Worm (Caenorhabditis elegans) whole organism, young adult: ENCODE results near the gene grl-27.

ENCODE experiments used
- B0261.1 ChIP-seq: sonication (generic microtip); optimal IDR thresholded peaks from 2 replicates; lab custom pipeline; 2016; ENCODE audit warnings: mild to moderate bottlenecking, missing genetic modification characterization, moderate library complexity, missing compliant biosample characterization
- D2030.7 ChIP-seq: fragments of 200-800 bp; sonication (Bioruptor generic); IDR thresholded peaks from 2 replicates; pipeline ENCODE4 v1.3.6; 2022; ENCODE audit warnings: missing genetic modification reagents, missing genetic modification characterization, missing compliant biosample characterization
- F10E7.11 ChIP-seq: sonication (generic microtip); optimal IDR thresholded peaks from 2 replicates; lab custom pipeline; 2017; ENCODE audit warnings: mild to moderate bottlenecking, missing genetic modification characterization, moderate library complexity, missing compliant biosample characterization
- F22D6.2 ChIP-seq: sonication (generic microtip); optimal IDR thresholded peaks from 2 replicates; lab custom pipeline; 2016; ENCODE audit warnings: mild to moderate bottlenecking, missing genetic modification characterization, missing compliant biosample characterization
- F23B12.7 ChIP-seq: sonication (generic microtip); optimal IDR thresholded peaks from 2 replicates; lab custom pipeline; 2017; ENCODE audit warnings: missing genetic modification characterization, mild to moderate bottlenecking, missing compliant biosample characterization, antibody characterized with exemption, moderate library complexity; ENCODE audit not compliant: insufficient read depth
- F52B5.7 ChIP-seq: sonication (generic microtip); optimal IDR thresholded peaks from 2 replicates; lab custom pipeline; 2016; ENCODE audit warnings: mild to moderate bottlenecking, missing genetic modification characterization, missing compliant biosample characterization
- F55B11.4 ChIP-seq: sonication (generic microtip); optimal IDR thresholded peaks from 2 replicates; lab custom pipeline; 2016; ENCODE audit warnings: missing compliant biosample characterization, missing genetic modification characterization, borderline replicate concordance; ENCODE audit not compliant: insufficient read depth
- F57C9.4 ChIP-seq: sonication (generic microtip); optimal IDR thresholded peaks from 2 replicates; lab custom pipeline; 2017; ENCODE audit warnings: mild to moderate bottlenecking, missing genetic modification characterization, missing compliant biosample characterization
- K11D2.4 ChIP-seq: fragments of 200-800 bp; sonication (Bioruptor generic); IDR thresholded peaks from 2 replicates; pipeline ENCODE4 v1.3.6; 2022; ENCODE audit warnings: missing genetic modification reagents, missing genetic modification characterization, missing compliant biosample characterization
- T07F8.4 ChIP-seq: sonication (generic microtip); optimal IDR thresholded peaks from 2 replicates; lab custom pipeline; 2016; ENCODE audit warnings: mild to moderate bottlenecking, missing genetic modification characterization, moderate library complexity, missing compliant biosample characterization
- T26A5.8 ChIP-seq: sonication (generic microtip); optimal IDR thresholded peaks from 2 replicates; lab custom pipeline; 2016; ENCODE audit warnings: missing genetic modification characterization, missing compliant biosample characterization
- Y53G8AR.9 ChIP-seq: fragments of 200-800 bp; sonication (Bioruptor generic); conservative IDR thresholded peaks from 2 replicates; pipeline ENCODE4 v1.3.6; 2022; ENCODE audit warnings: missing genetic modification reagents, missing genetic modification characterization, missing compliant biosample characterization
- Y67H2A.10 ChIP-seq: fragments of 200-800 bp; sonication (Bioruptor generic); conservative IDR thresholded peaks from 2 replicates; pipeline ENCODE4 v1.3.6; 2022; ENCODE audit warnings: missing genetic modification reagents, missing genetic modification characterization, missing compliant biosample characterization
- Y95B8A.8 ChIP-seq: fragments of 200-800 bp; sonication (Bioruptor generic); IDR thresholded peaks from 2 replicates; pipeline ENCODE4 v1.3.6; 2022; ENCODE audit warnings: missing genetic modification reagents, missing genetic modification characterization, missing compliant biosample characterization
- akir-1 ChIP-seq: fragments of 200-800 bp; sonication (Bioruptor generic); optimal IDR thresholded peaks from 2 replicates; lab custom pipeline; 2018; ENCODE audit warnings: mild to moderate bottlenecking, missing genetic modification characterization, moderate library complexity, missing compliant biosample characterization
- ama-1 ChIP-seq, 3 experiments: fragments of 150-350 bp in 1 of 3; sonication (generic microtip) in 2 of 3; optimal IDR thresholded peaks; 2 replicates each; lab custom pipeline; 2014 to 2018; ENCODE audit warnings: missing biosample characterization in 2 of 3, missing genetic modification characterization in 2 of 3, missing genetic modification reagents in 2 of 3
- aptf-3 ChIP-seq: fragments of 200-800 bp; sonication (Bioruptor generic); IDR thresholded peaks from 2 replicates; pipeline ENCODE4 v1.3.6; 2022; ENCODE audit warnings: missing genetic modification characterization, missing compliant biosample characterization
- attf-5 ChIP-seq: fragments of 200-800 bp; sonication (Bioruptor generic); optimal IDR thresholded peaks from 2 replicates; lab custom pipeline; 2018; ENCODE audit warnings: mild to moderate bottlenecking, missing genetic modification characterization, missing compliant biosample characterization
- cebp-1 ChIP-seq, 2 experiments: fragments of 200-800 bp in 1 of 2; sonication (Bioruptor generic) in 1 of 2; sonication (generic microtip) in 1 of 2; IDR thresholded peaks in 1 of 2; optimal IDR thresholded peaks in 1 of 2; 2 replicates each; pipeline versions ENCODE4 v1.3.6 to Lab custom; 2017 to 2022; ENCODE audit warnings: missing compliant biosample characterization in 2 of 2, missing genetic modification characterization in 2 of 2, mild to moderate bottlenecking in 1 of 2, missing genetic modification reagents in 1 of 2, moderate library complexity in 1 of 2
- ceh-100 ChIP-seq: fragments of 200-800 bp; sonication (Bioruptor generic); IDR thresholded peaks from 2 replicates; pipeline ENCODE4 v1.3.6; 2022; ENCODE audit warnings: missing genetic modification reagents, missing genetic modification characterization, missing compliant biosample characterization
- ceh-27 ChIP-seq: fragments of 200-800 bp; sonication (Bioruptor generic); optimal IDR thresholded peaks from 2 replicates; lab custom pipeline; 2018; ENCODE audit warnings: mild to moderate bottlenecking, missing genetic modification characterization, moderate library complexity, missing compliant biosample characterization
- chd-7 ChIP-seq: sonication (generic microtip); optimal IDR thresholded peaks from 2 replicates; lab custom pipeline; 2016; ENCODE audit warnings: mild to moderate bottlenecking, missing genetic modification characterization, moderate library complexity, missing compliant biosample characterization
- egl-18 ChIP-seq: fragments of 200-800 bp; sonication (Bioruptor generic); IDR thresholded peaks from 2 replicates; pipeline ENCODE4 v1.3.6; 2022; ENCODE audit warnings: missing genetic modification reagents, missing genetic modification characterization, missing compliant biosample characterization
- fkh-3 ChIP-seq: sonication (generic microtip); optimal IDR thresholded peaks from 2 replicates; lab custom pipeline; 2016; ENCODE audit warnings: mild to moderate bottlenecking, missing genetic modification characterization, missing compliant biosample characterization
- gei-17 ChIP-seq: fragments of 200-800 bp; sonication (Bioruptor generic); optimal IDR thresholded peaks from 2 replicates; lab custom pipeline; 2018; ENCODE audit warnings: mild to moderate bottlenecking, missing genetic modification characterization, missing compliant biosample characterization
- hlh-12 ChIP-seq: sonication (generic microtip); optimal IDR thresholded peaks from 2 replicates; lab custom pipeline; 2016; ENCODE audit warnings: missing genetic modification characterization, missing compliant biosample characterization
- hrde-1 ChIP-seq: sonication (generic microtip); optimal IDR thresholded peaks from 2 replicates; lab custom pipeline; 2016; ENCODE audit warnings: missing genetic modification characterization, mild to moderate bottlenecking, missing compliant biosample characterization, moderate library complexity, missing genotype, missing genetic modification reagents, borderline replicate concordance
- lin-26 ChIP-seq: fragments of 200-800 bp; sonication (Bioruptor generic); IDR thresholded peaks from 2 replicates; pipeline ENCODE4 v1.3.6; 2022; ENCODE audit warnings: missing genetic modification reagents, missing genetic modification characterization, missing compliant biosample characterization
- lin-54 ChIP-seq: fragments of 200-800 bp; sonication (Bioruptor generic); optimal IDR thresholded peaks from 2 replicates; lab custom pipeline; 2018; ENCODE audit warnings: mild to moderate bottlenecking, missing genetic modification characterization, missing compliant biosample characterization
- madf-8 ChIP-seq: fragments of 200-800 bp; sonication (Bioruptor generic); conservative IDR thresholded peaks from 2 replicates; pipeline ENCODE4 v1.3.6; 2022; ENCODE audit warnings: missing genetic modification reagents, missing genetic modification characterization, missing compliant biosample characterization
- mel-28 ChIP-seq: sonication (generic microtip); optimal IDR thresholded peaks from 2 replicates; lab custom pipeline; 2016; ENCODE audit warnings: borderline replicate concordance, mild to moderate bottlenecking, missing genetic modification characterization, missing compliant biosample characterization
- nfya-2 ChIP-seq: fragments of 200-800 bp; sonication (Bioruptor generic); IDR thresholded peaks from 2 replicates; pipeline ENCODE4 v1.3.6; 2022; ENCODE audit warnings: missing genetic modification reagents, missing genetic modification characterization, missing compliant biosample characterization
- rec-8 ChIP-seq, 2 experiments: sonication (generic microtip); optimal IDR thresholded peaks; 2 replicates each; lab custom pipeline; 2016; ENCODE audit warnings: mild to moderate bottlenecking in 2 of 2, missing genetic modification characterization in 2 of 2, missing genetic modification reagents in 2 of 2, missing genotype in 2 of 2, missing biosample characterization in 1 of 2, missing compliant biosample characterization in 1 of 2, moderate library complexity in 1 of 2
- rpc-1 ChIP-seq, 2 experiments: fragments of 150-350 bp in 1 of 2; sonication (generic microtip) in 1 of 2; optimal IDR thresholded peaks; 2 replicates each; lab custom pipeline; 2014 to 2018; ENCODE audit warnings: missing biosample characterization in 1 of 2, missing genetic modification characterization in 1 of 2, missing genetic modification reagents in 1 of 2, missing genotype in 1 of 2
- sdz-38 ChIP-seq: sonication (generic microtip); optimal IDR thresholded peaks from 2 replicates; lab custom pipeline; 2016; ENCODE audit warnings: missing genotype, missing genetic modification characterization, missing compliant biosample characterization
- sea-2 ChIP-seq: fragments of 200-800 bp; sonication (Bioruptor generic); IDR thresholded peaks from 2 replicates; pipeline ENCODE4 v1.3.6; 2022; ENCODE audit warnings: missing genetic modification characterization, missing compliant biosample characterization
- snpc-3.4 ChIP-seq: sonication (generic microtip); optimal IDR thresholded peaks from 2 replicates; lab custom pipeline; 2017; ENCODE audit warnings: missing genetic modification characterization, mild to moderate bottlenecking, missing compliant biosample characterization, antibody characterized with exemption, moderate library complexity, missing genotype, missing genetic modification reagents
- somi-1 ChIP-seq: fragments of 200-800 bp; sonication (Bioruptor generic); optimal IDR thresholded peaks from 2 replicates; lab custom pipeline; 2018; ENCODE audit warnings: mild to moderate bottlenecking, missing genetic modification characterization, missing compliant biosample characterization
- tbp1 ChIP-seq: fragments of 200-800 bp; sonication (Bioruptor generic); optimal IDR thresholded peaks from 2 replicates; lab custom pipeline; 2018; ENCODE audit warnings: mild to moderate bottlenecking, missing genetic modification characterization, missing compliant biosample characterization
- xnd-1 ChIP-seq: sonication (generic microtip); optimal IDR thresholded peaks from 2 replicates; lab custom pipeline; 2016; ENCODE audit warnings: missing genotype, missing genetic modification reagents, missing genetic modification characterization, missing compliant biosample characterization
- zfh-2 ChIP-seq: fragments of 200-800 bp; sonication (Bioruptor generic); conservative IDR thresholded peaks from 2 replicates; pipeline ENCODE4 v1.3.6; 2022; ENCODE audit warnings: missing genetic modification reagents, missing genetic modification characterization, missing compliant biosample characterization
- ztf-22 ChIP-seq: fragments of 200-800 bp; sonication (Bioruptor generic); optimal IDR thresholded peaks from 2 replicates; lab custom pipeline; 2018; ENCODE audit warnings: mild to moderate bottlenecking, missing genetic modification characterization, moderate library complexity, missing compliant biosample characterization
- ztf-6 ChIP-seq: fragments of 200-800 bp; sonication (Bioruptor generic); IDR thresholded peaks from 2 replicates; pipeline ENCODE4 v1.3.6; 2022; ENCODE audit warnings: missing genetic modification reagents, missing genetic modification characterization, missing compliant biosample characterization

Gene grl-27

ce11 chrV:3579795-3580194 lies 4.1 kb upstream of the grl-27 start (continued):
- TF ChIP-seq xnd-1 (tag; lab: Kevin White, UChicago) (no peak), F10E7.11 (tag; lab: Kevin White, UChicago) (no peak), gei-17 (no peak), hrde-1 (tag; lab: Kevin White, UChicago) (no peak), attf-5 (peak; percentile 70), T26A5.8 (no peak), somi-1 (GFP tag; lab: Kevin White, UChicago) (peak; percentile 31), snpc-3.4 (no peak), tbp1 (GFP tag; lab: Kevin White, UChicago) (no peak), cebp-1 (GFP tag; IDR thresholded peaks at IDR 0.05; lab: Robert Waterston, UW) (no peak), cebp-1 (tag; optimal IDR thresholded peaks at IDR 0.05; lab: Kevin White, UChicago) (peak; percentile 45), Y53G8AR.9 (GFP tag; lab: Robert Waterston, UW) (no peak), K11D2.4 (GFP tag; lab: Robert Waterston, UW) (no peak), ama-1 (optimal IDR thresholded peaks at IDR 0.05; lab: Kevin White, UChicago) (peak; percentile 49), ama-1 (GFP tag; optimal IDR thresholded peaks at IDR 0.05; lab: Kevin White, UChicago) (no peak), sea-2 (GFP tag; lab: Robert Waterston, UW) (no peak), chd-7 (tag; lab: Kevin White, UChicago) (no peak), F57C9.4 (tag; lab: Kevin White, UChicago) (no peak), ztf-22 (GFP tag; lab: Kevin White, UChicago) (no peak), madf-8 (GFP tag; lab: Robert Waterston, UW) (no peak), ztf-6 (no peak), lin-54 (peak; percentile 11), akir-1 (GFP tag; lab: Kevin White, UChicago) (no peak), aptf-3 (no peak), sdz-38 (tag; lab: Kevin White, UChicago) (no peak)
- TF ChIP-seq, all 124 proteins: peak for 10

- TF ChIP-seq sdz-38 (tag; lab: Kevin White, UChicago) (no peak), T07F8.4 (tag; lab: Kevin White, UChicago) (no peak), zfh-2 (GFP tag; lab: Robert Waterston, UW) (peak; percentile 50; the same call in 1 of the 2 replicates), lin-26 (GFP tag; lab: Robert Waterston, UW) (0 out of 2 replicates have a peak, but pooled peaks have one; percentile 12)
Observed at ce11 chrV:3579248-3579647, 3.6 kb upstream of the grl-27 start.

ce11 chrV:3578813-3579212 lies 3.2 kb upstream of the grl-27 start, which contains the start of gene pygl-1:
Gene pygl-1 (plus strand): TSS chrV:3579023.
- TF ChIP-seq hlh-12 (tag; lab: Kevin White, UChicago): no peak
- no peak for TF ChIP-seq cebp-1 (GFP tag; IDR thresholded peaks at IDR 0.05; lab: Robert Waterston, UW)
- TF ChIP-seq cebp-1 (tag; optimal IDR thresholded peaks at IDR 0.05; lab: Kevin White, UChicago): no peak
- TF ChIP-seq fkh-3 (tag; lab: Kevin White, UChicago): no peak
- TF ChIP-seq ceh-100 (GFP tag; lab: Robert Waterston, UW): no peak
- no peak for TF ChIP-seq F52B5.7
- TF ChIP-seq akir-1 (GFP tag; lab: Kevin White, UChicago): no peak
- peak; percentile 97 for TF ChIP-seq xnd-1 (tag; lab: Kevin White, UChicago)
- TF ChIP-seq B0261.1: no peak
- no peak for TF ChIP-seq F23B12.7 (tag; lab: Kevin White, UChicago)
- TF ChIP-seq mel-28: no peak
- TF ChIP-seq Y95B8A.8 (GFP tag; lab: Robert Waterston, UW): peak; percentile 95
- TF ChIP-seq gei-17: no peak
- no peak for TF ChIP-seq ama-1 (optimal IDR thresholded peaks at IDR 0.05; lab: Kevin White, UChicago)
- no peak for TF ChIP-seq ama-1 (GFP tag; optimal IDR thresholded peaks at IDR 0.05; lab: Kevin White, UChicago)
- no peak for TF ChIP-seq ztf-22 (GFP tag; lab: Kevin White, UChicago)
- no peak for TF ChIP-seq F22D6.2 (tag; lab: Kevin White, UChicago)
- no peak for TF ChIP-seq rec-8 (tag; optimal IDR thresholded peaks at IDR 0.05; lab: Kevin White, UChicago)
- TF ChIP-seq F55B11.4 (tag; lab: Kevin White, UChicago): no peak
- no peak for TF ChIP-seq egl-18
- TF ChIP-seq Y67H2A.10 (GFP tag; lab: Robert Waterston, UW): 0 out of 2 replicates have a peak, but pooled peaks have one; percentile 40
- TF ChIP-seq ceh-27 (GFP tag; lab: Kevin White, UChicago): no peak
- no peak for TF ChIP-seq rpc-1 (optimal IDR thresholded peaks at IDR 0.05; lab: Kevin White, UChicago)
- no peak for TF ChIP-seq rpc-1 (tag; optimal IDR thresholded peaks at IDR 0.05; lab: Kevin White, UChicago)
- no peak for TF ChIP-seq nfya-2 (GFP tag; lab: Robert Waterston, UW)
- peak; percentile 99 for TF ChIP-seq D2030.7
